Fruit fly (Drosophila melanogaster) whole organism, embryonic: ENCODE results near the gene CG14618.

Experiments
- Antp ChIP-seq: fragments of 200-800 bp; sonication (Bioruptor generic); optimal IDR thresholded peaks from 3 replicates; lab custom pipeline; 2016; ENCODE audit warnings: missing biosample characterization, missing genetic modification characterization
- C15 ChIP-seq: fragments of 200-800 bp; sonication (Bioruptor generic); IDR thresholded peaks from 3 replicates; pipeline ENCODE4 v1.3.6; 2022; ENCODE audit warnings: missing biosample characterization, missing genetic modification characterization
- CG10565 ChIP-seq: fragments of 200-800 bp; sonication (Bioruptor generic); optimal IDR thresholded peaks from 3 replicates; lab custom pipeline; 2016; ENCODE audit warnings: missing biosample characterization, mild to moderate bottlenecking, missing genetic modification characterization
- CG1233 ChIP-seq: fragments of 200-800 bp; sonication (Bioruptor generic); optimal IDR thresholded peaks from 4 replicates; lab custom pipeline; 2018; ENCODE audit warnings: missing biosample characterization, mild to moderate bottlenecking, missing genetic modification characterization
- CG13296 ChIP-seq: fragments of 200-800 bp; sonication (Bioruptor generic); optimal IDR thresholded peaks from 3 replicates; lab custom pipeline; 2018; ENCODE audit warnings: missing biosample characterization, mild to moderate bottlenecking, missing genetic modification characterization
- CG15269 ChIP-seq: fragments of 200-800 bp; sonication (Bioruptor generic); optimal IDR thresholded peaks from 2 replicates; lab custom pipeline; 2018; ENCODE audit warnings: missing biosample characterization, mild to moderate bottlenecking, missing genetic modification characterization, moderate library complexity
- CG1603 ChIP-seq: fragments of 200-800 bp; sonication (Bioruptor generic); optimal IDR thresholded peaks from 2 replicates; lab custom pipeline; 2019; ENCODE audit warnings: missing biosample characterization, mild to moderate bottlenecking, missing genetic modification characterization, moderate library complexity
- CG1792 ChIP-seq: fragments of 200-800 bp; sonication (Bioruptor generic); optimal IDR thresholded peaks from 2 replicates; lab custom pipeline; 2016; ENCODE audit warnings: missing biosample characterization, missing genetic modification characterization
- CG31441 ChIP-seq: fragments of 200-800 bp; sonication (Bioruptor generic); IDR thresholded peaks from 2 replicates; pipeline ENCODE4 v1.3.6; 2022; ENCODE audit warnings: missing biosample characterization, missing genetic modification characterization
- CG3163 ChIP-seq: fragments of 200-800 bp; sonication (Bioruptor generic); optimal IDR thresholded peaks from 3 replicates; lab custom pipeline; 2016; ENCODE audit warnings: missing biosample characterization, missing genetic modification characterization
- CG3281 ChIP-seq: fragments of 200-800 bp; sonication (Bioruptor generic); optimal IDR thresholded peaks from 3 replicates; lab custom pipeline; 2017; ENCODE audit warnings: missing biosample characterization, mild to moderate bottlenecking, missing genetic modification characterization
- CG3407 ChIP-seq: fragments of 200-800 bp; sonication (Bioruptor generic); optimal IDR thresholded peaks from 2 replicates; lab custom pipeline; 2018; ENCODE audit warnings: missing biosample characterization, mild to moderate bottlenecking, missing genetic modification characterization
- CG3838 ChIP-seq: fragments of 200-800 bp; sonication (Bioruptor generic); optimal IDR thresholded peaks from 3 replicates; lab custom pipeline; 2016; ENCODE audit warnings: missing biosample characterization, missing genetic modification characterization
- CG3995 ChIP-seq: fragments of 200-800 bp; sonication (Bioruptor generic); optimal IDR thresholded peaks from 3 replicates; lab custom pipeline; 2016; ENCODE audit warnings: missing biosample characterization, missing genetic modification characterization
- CG4328 ChIP-seq: fragments of 200-800 bp; sonication (Bioruptor generic); optimal IDR thresholded peaks from 3 replicates; lab custom pipeline; 2017; ENCODE audit warnings: missing biosample characterization, missing genetic modification reagents, missing genetic modification characterization
- CG6654 ChIP-seq: fragments of 200-800 bp; sonication (Bioruptor generic); optimal IDR thresholded peaks from 2 replicates; lab custom pipeline; 2017; ENCODE audit warnings: missing biosample characterization, mild to moderate bottlenecking, missing genetic modification characterization
- CG6683 ChIP-seq: fragments of 200-800 bp; sonication (Bioruptor generic); optimal IDR thresholded peaks from 2 replicates; lab custom pipeline; 2017; ENCODE audit warnings: missing biosample characterization, mild to moderate bottlenecking, missing genetic modification characterization, missing genetic modification reagents
- CG6689 ChIP-seq: fragments of 200-800 bp; sonication (Bioruptor generic); IDR thresholded peaks from 2 replicates; pipeline ENCODE4 v1.3.6; 2022; ENCODE audit warnings: missing biosample characterization, missing genetic modification characterization
- CG8089 ChIP-seq: fragments of 200-800 bp; sonication (Bioruptor generic); optimal IDR thresholded peaks from 3 replicates; lab custom pipeline; 2016; ENCODE audit warnings: missing biosample characterization, missing genetic modification characterization
- CG8388 ChIP-seq: fragments of 200-800 bp; sonication (Bioruptor generic); optimal IDR thresholded peaks from 2 replicates; lab custom pipeline; 2019; ENCODE audit warnings: missing biosample characterization, mild to moderate bottlenecking, missing genetic modification characterization, moderate library complexity
- CG9797 ChIP-seq: fragments of 200-800 bp; sonication (Bioruptor generic); optimal IDR thresholded peaks from 3 replicates; lab custom pipeline; 2018; ENCODE audit warnings: missing biosample characterization, mild to moderate bottlenecking, missing genetic modification characterization
- Doc2 ChIP-seq: fragments of 200-800 bp; sonication (Bioruptor generic); IDR thresholded peaks from 2 replicates; pipeline ENCODE4 v1.3.6; 2022; ENCODE audit warnings: missing biosample characterization, missing genetic modification characterization
- Dp ChIP-seq: fragments of 200-800 bp; sonication (Bioruptor generic); optimal IDR thresholded peaks from 2 replicates; lab custom pipeline; 2018; ENCODE audit warnings: missing biosample characterization, mild to moderate bottlenecking, missing genetic modification characterization, moderate library complexity
- HLHmδ ChIP-seq: fragments of 200-800 bp; sonication (Bioruptor generic); optimal IDR thresholded peaks from 2 replicates; lab custom pipeline; 2018; ENCODE audit warnings: missing biosample characterization, mild to moderate bottlenecking, missing genetic modification characterization, moderate library complexity
- Hmr ChIP-seq: fragments of 200-800 bp; sonication (Bioruptor generic); optimal IDR thresholded peaks from 3 replicates; lab custom pipeline; 2017; ENCODE audit warnings: mild to moderate bottlenecking, missing biosample characterization, missing genetic modification reagents, missing genetic modification characterization
- Hr3 ChIP-seq: fragments of 200-800 bp; sonication (Bioruptor generic); optimal IDR thresholded peaks from 3 replicates; lab custom pipeline; 2016; ENCODE audit warnings: missing biosample characterization, missing genetic modification characterization
- Lhr ChIP-seq: fragments of 200-800 bp; sonication (Bioruptor generic); optimal IDR thresholded peaks from 3 replicates; lab custom pipeline; 2017; ENCODE audit warnings: mild to moderate bottlenecking, missing biosample characterization, missing genetic modification reagents, missing genetic modification characterization
- MBD-R2 ChIP-seq: fragments of 200-800 bp; sonication (Bioruptor generic); IDR thresholded peaks from 2 replicates; pipeline ENCODE4 v1.3.6; 2022; ENCODE audit warnings: missing biosample characterization, missing genetic modification characterization
- MESR4 ChIP-seq: fragments of 200-800 bp; sonication (Bioruptor generic); optimal IDR thresholded peaks from 2 replicates; lab custom pipeline; 2018; ENCODE audit warnings: missing biosample characterization, mild to moderate bottlenecking, missing genetic modification characterization, moderate library complexity
- Med ChIP-seq: fragments of 200-800 bp; sonication (Bioruptor generic); peaks from one replicate; lab custom pipeline; 2016; ENCODE audit warnings: missing biosample characterization, missing genetic modification characterization, mild to moderate bottlenecking, inconsistent platforms, moderate library complexity
- Nf-YC ChIP-seq: fragments of 200-800 bp; optimal IDR thresholded peaks from 3 replicates; lab custom pipeline; 2019; ENCODE audit warnings: missing biosample characterization, mild to moderate bottlenecking, missing genetic modification characterization, moderate library complexity
- Ptx1 ChIP-seq: fragments of 200-800 bp; sonication (Bioruptor generic); IDR thresholded peaks from 2 replicates; pipeline ENCODE4 v1.3.6; 2022; ENCODE audit warnings: missing biosample characterization, missing genetic modification characterization
- Sox102F ChIP-seq: fragments of 200-800 bp; sonication (Bioruptor generic); optimal IDR thresholded peaks from 2 replicates; lab custom pipeline; 2018; ENCODE audit warnings: missing biosample characterization, mild to moderate bottlenecking, missing genetic modification characterization, moderate library complexity
- Sry-β ChIP-seq: fragments of 200-800 bp; sonication (Bioruptor generic); optimal IDR thresholded peaks from 2 replicates; lab custom pipeline; 2018; ENCODE audit warnings: missing biosample characterization, mild to moderate bottlenecking, missing genetic modification characterization, moderate library complexity
- Sry-δ ChIP-seq: fragments of 200-800 bp; sonication (Bioruptor generic); optimal IDR thresholded peaks from 2 replicates; lab custom pipeline; 2016; ENCODE audit warnings: missing biosample characterization, missing genetic modification characterization
- br ChIP-seq: fragments of >200 bp; optimal IDR thresholded peaks from 2 replicates; lab custom pipeline; 2017
- btn ChIP-seq: fragments of 200-800 bp; sonication (Bioruptor generic); optimal IDR thresholded peaks from 2 replicates; lab custom pipeline; 2016; ENCODE audit warnings: missing biosample characterization, missing genetic modification characterization
- fru ChIP-seq: fragments of >200 bp; optimal IDR thresholded peaks from 2 replicates; lab custom pipeline; 2017
- gce ChIP-seq: fragments of 200-800 bp; sonication (Bioruptor generic); IDR thresholded peaks from 3 replicates; pipeline ENCODE4 v1.3.6; 2022; ENCODE audit warnings: missing biosample characterization, missing genetic modification characterization
- kni ChIP-seq: fragments of 200-800 bp; sonication (Bioruptor generic); optimal IDR thresholded peaks from 3 replicates; lab custom pipeline; 2017; ENCODE audit warnings: mild to moderate bottlenecking, missing biosample characterization, missing genetic modification reagents, missing genetic modification characterization
- lab ChIP-seq: fragments of 200-800 bp; sonication (Bioruptor generic); optimal IDR thresholded peaks from 3 replicates; lab custom pipeline; 2017; ENCODE audit warnings: missing biosample characterization, missing genetic modification characterization, mild to moderate bottlenecking, moderate library complexity, missing genetic modification reagents
- lola ChIP-seq, 3 experiments: fragments of >200 bp in 2 of 3; fragments of 200-800 bp in 1 of 3; sonication (Bioruptor generic) in 1 of 3; optimal IDR thresholded peaks; 2 replicates each; lab custom pipeline; 2017 to 2019; ENCODE audit warnings: missing biosample characterization in 3 of 3, missing genetic modification characterization in 3 of 3, mild to moderate bottlenecking in 1 of 3, moderate library complexity in 1 of 3
- oc ChIP-seq: fragments of 200-800 bp; sonication (Bioruptor generic); optimal IDR thresholded peaks from 2 replicates; lab custom pipeline; 2018; ENCODE audit warnings: missing biosample characterization, mild to moderate bottlenecking, missing genetic modification characterization, moderate library complexity
- onecut ChIP-seq: fragments of 200-800 bp; sonication (Bioruptor generic); IDR thresholded peaks from 2 replicates; pipeline ENCODE4 v1.3.6; 2022; ENCODE audit warnings: missing biosample characterization, missing genetic modification characterization
- row ChIP-seq: fragments of 200-800 bp; sonication (Bioruptor generic); IDR thresholded peaks from 3 replicates; pipeline ENCODE4 v1.3.6; 2022; ENCODE audit warnings: missing biosample characterization, missing genetic modification characterization
- scrt ChIP-seq: fragments of 200-800 bp; sonication (Bioruptor generic); optimal IDR thresholded peaks from 2 replicates; lab custom pipeline; 2018; ENCODE audit warnings: missing biosample characterization, mild to moderate bottlenecking, missing genetic modification characterization, moderate library complexity
- sd ChIP-seq: fragments of 200-800 bp; sonication (Bioruptor generic); optimal IDR thresholded peaks from 3 replicates; lab custom pipeline; 2018; ENCODE audit warnings: missing biosample characterization, mild to moderate bottlenecking, missing genetic modification characterization, moderate library complexity
- stwl ChIP-seq: fragments of 200-800 bp; sonication (Bioruptor generic); optimal IDR thresholded peaks from 3 replicates; lab custom pipeline; 2018; ENCODE audit warnings: missing biosample characterization, mild to moderate bottlenecking, missing genetic modification characterization, moderate library complexity
- sug ChIP-seq: fragments of 200-800 bp; optimal IDR thresholded peaks from 2 replicates; lab custom pipeline; 2019; ENCODE audit warnings: missing biosample characterization, mild to moderate bottlenecking, missing genetic modification characterization, moderate library complexity
- unc-4 ChIP-seq: fragments of 200-800 bp; sonication (Bioruptor generic); IDR thresholded peaks from 2 replicates; pipeline ENCODE4 v1.3.6; 2022; ENCODE audit warnings: missing biosample characterization, missing genetic modification characterization; ENCODE audit not compliant: partially characterized antibody

CG14618 gene

DNA sequence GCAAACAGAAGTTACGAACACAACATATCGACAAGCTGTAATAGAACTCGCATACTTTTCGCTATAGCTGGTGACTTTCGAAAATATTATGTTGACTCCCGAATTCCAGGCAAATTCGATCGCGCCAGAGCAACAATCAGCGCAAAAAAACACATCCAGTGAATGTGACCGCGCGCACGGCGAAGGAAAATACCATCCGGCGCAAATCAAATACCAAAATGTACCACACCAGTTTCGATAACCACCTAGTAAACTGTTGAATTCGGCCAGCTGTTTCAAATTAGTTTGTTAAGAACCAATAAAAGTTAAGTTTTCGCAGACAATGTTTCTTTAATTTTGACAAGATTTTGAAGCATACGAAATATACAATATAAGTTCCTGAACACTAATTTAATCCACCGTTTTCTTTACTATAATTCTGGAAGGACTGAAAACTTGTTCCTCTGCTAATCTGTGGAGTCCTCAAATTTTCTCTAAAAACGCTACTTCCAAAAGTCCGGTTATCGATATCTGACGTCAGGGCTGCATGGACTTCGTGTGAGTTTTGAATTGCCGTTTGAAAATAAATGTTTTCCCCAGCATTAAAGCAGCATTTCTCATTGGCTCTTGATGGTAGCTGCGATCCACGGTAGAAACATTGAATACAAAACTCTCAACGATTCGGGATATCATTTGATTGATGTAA is 8.5 kb downstream of the CG14618 start, which contains the start of the genes Cp110 and CG12576 (continued):
- no peak for TF ChIP-seq CG3407 (GFP tag; lab: Kevin White, UChicago)
- TF ChIP-seq CG6683, result no peak
- TF ChIP-seq Hr3 (GFP tag; lab: Kevin White, UChicago), result no peak
- peak; percentile 60 for TF ChIP-seq scrt
- no peak for TF ChIP-seq gce (GFP tag; lab: Robert Waterston, UW)
- no peak for TF ChIP-seq CG15269 (tag; lab: Kevin White, UChicago)
- TF ChIP-seq sd (tag; lab: Kevin White, UChicago), result peak; percentile 45
- TF ChIP-seq CG6654, result no peak
- no peak for TF ChIP-seq CG10565
- no peak for TF ChIP-seq lab (GFP tag; lab: Kevin White, UChicago)
- no peak for TF ChIP-seq CG3163
- TF ChIP-seq sug (tag; lab: Kevin White, UChicago), result no peak
- TF ChIP-seq CG13296 (GFP tag; lab: Kevin White, UChicago), result no peak
- TF ChIP-seq CG8388 (GFP tag; lab: Kevin White, UChicago), result no peak
- no peak for TF ChIP-seq CG1792 (GFP tag; lab: Kevin White, UChicago)
- no peak for TF ChIP-seq CG3281 (GFP tag; lab: Kevin White, UChicago)
- TF ChIP-seq Med (GFP tag; lab: Kevin White, UChicago), result peak; percentile 54
- peak; percentile 68 for TF ChIP-seq Dp
- TF ChIP-seq br (lab: Kevin White, UChicago), result no peak
- TF ChIP-seq CG3838, result no peak
- TF ChIP-seq CG9797 (GFP tag; lab: Kevin White, UChicago), result peak; percentile 65
- no peak for TF ChIP-seq CG4328 (GFP tag; lab: Kevin White, UChicago)
- no peak for TF ChIP-seq onecut (GFP tag; lab: Robert Waterston, UW)
- TF ChIP-seq Sry-β (GFP tag; lab: Kevin White, UChicago), result peak; percentile 78
- no peak for TF ChIP-seq Doc2 (GFP tag; lab: Robert Waterston, UW)
- 0 out of 2 replicates have a peak, but pooled peaks have one; percentile 14 for TF ChIP-seq unc-4
- no peak for TF ChIP-seq CG31441 (GFP tag; lab: Robert Waterston, UW)
- peak; percentile 8 for TF ChIP-seq Lhr (GFP tag; lab: Kevin White, UChicago)
- TF ChIP-seq MESR4 (GFP tag; lab: Kevin White, UChicago), result peak; percentile 33
- TF ChIP-seq CG6689, result no peak
- no peak for TF ChIP-seq MBD-R2 (GFP tag; lab: Robert Waterston, UW)
- peak; percentile 23 for TF ChIP-seq Nf-YC (tag; lab: Kevin White, UChicago)
- no peak for TF ChIP-seq Antp
- TF ChIP-seq CG8089 (GFP tag; lab: Kevin White, UChicago), result no peak
- TF ChIP-seq Hmr, result no peak
- peak; percentile 34 for TF ChIP-seq CG1603 (tag; lab: Kevin White, UChicago)
- TF ChIP-seq fru, result no peak
- no peak for TF ChIP-seq CG3995
- no peak for TF ChIP-seq btn (GFP tag; lab: Kevin White, UChicago)
- TF ChIP-seq oc, result no peak
- no peak for TF ChIP-seq Ptx1 (GFP tag; lab: Robert Waterston, UW)
- TF ChIP-seq lola (GFP tag; optimal IDR thresholded peaks at IDR 0.05; lab: Kevin White, UChicago), result no peak
- TF ChIP-seq kni, result no peak
- TF ChIP-seq Sox102F (GFP tag; lab: Kevin White, UChicago), result no peak
- TF ChIP-seq HLHmδ, result no peak
- peak; percentile 19 for TF ChIP-seq stwl (tag; lab: Kevin White, UChicago)
- peak; percentile 70 for TF ChIP-seq Sry-δ (GFP tag; lab: Kevin White, UChicago)
- peak; percentile 35; the same call in 1 of the 3 replicates for TF ChIP-seq row
- no peak for TF ChIP-seq CG1233 (GFP tag; lab: Kevin White, UChicago)
- no peak for TF ChIP-seq C15 (GFP tag; lab: Robert Waterston, UW)
